Fruit fly (Drosophila melanogaster) whole organism, prepupa: ENCODE data around the gene CG33107.

Experiments used
- CG10631 ChIP-seq: fragments of 200-800 bp; sonication (Bioruptor generic); optimal IDR thresholded peaks from 2 replicates; lab custom pipeline; 2016; ENCODE audit warnings: missing biosample characterization, missing genetic modification characterization
- CG11294 ChIP-seq: fragments of 200-800 bp; sonication (Bioruptor generic); IDR thresholded peaks from 2 replicates; pipeline ENCODE4 v1.3.6; 2022; ENCODE audit warnings: missing biosample characterization, missing genetic modification characterization
- CG11762 ChIP-seq: fragments of 200-800 bp; sonication (Bioruptor generic); optimal IDR thresholded peaks from 3 replicates; lab custom pipeline; 2016; ENCODE audit warnings: missing biosample characterization, missing genetic modification characterization; ENCODE audit not compliant: insufficient read depth
- CG1621 ChIP-seq: fragments of 200-800 bp; sonication (Bioruptor generic); optimal IDR thresholded peaks from 3 replicates; lab custom pipeline; 2018; ENCODE audit warnings: missing biosample characterization, mild to moderate bottlenecking, missing genetic modification characterization
- CG16779 ChIP-seq: fragments of 200-800 bp; sonication (Bioruptor generic); optimal IDR thresholded peaks from 3 replicates; lab custom pipeline; 2017; ENCODE audit warnings: missing biosample characterization, mild to moderate bottlenecking, missing genetic modification characterization
- CG31627 ChIP-seq: fragments of 200-800 bp; sonication (Bioruptor generic); optimal IDR thresholded peaks from 3 replicates; lab custom pipeline; 2016; ENCODE audit warnings: missing biosample characterization, missing genetic modification characterization
- CG34406 ChIP-seq: fragments of 200-800 bp; sonication (Bioruptor generic); optimal IDR thresholded peaks from 3 replicates; lab custom pipeline; 2016; ENCODE audit warnings: missing biosample characterization, missing genetic modification characterization
- CG6163 ChIP-seq: fragments of 200-800 bp; sonication (Bioruptor generic); IDR thresholded peaks from 3 replicates; pipeline ENCODE4 v1.3.6; 2022; ENCODE audit warnings: missing biosample characterization, missing genetic modification characterization
- CG6276 ChIP-seq: fragments of 200-800 bp; sonication (Bioruptor generic); optimal IDR thresholded peaks from 2 replicates; lab custom pipeline; 2017; ENCODE audit warnings: missing biosample characterization, mild to moderate bottlenecking, missing genetic modification characterization
- CG6792 ChIP-seq: fragments of 200-800 bp; sonication (Bioruptor generic); optimal IDR thresholded peaks from 3 replicates; lab custom pipeline; 2016; ENCODE audit warnings: missing biosample characterization, missing genetic modification characterization
- CG6808 ChIP-seq: fragments of 200-800 bp; sonication (Bioruptor generic); optimal IDR thresholded peaks from 3 replicates; lab custom pipeline; 2017; ENCODE audit warnings: missing biosample characterization, missing genetic modification characterization, mild to moderate bottlenecking, moderate library complexity, missing genetic modification reagents
- CG6854 ChIP-seq: fragments of 200-800 bp; sonication (Bioruptor generic); optimal IDR thresholded peaks from 2 replicates; lab custom pipeline; 2017; ENCODE audit warnings: missing biosample characterization, mild to moderate bottlenecking, missing genetic modification characterization
- CG8319 ChIP-seq: fragments of 200-800 bp; sonication (Bioruptor generic); optimal IDR thresholded peaks from 3 replicates; lab custom pipeline; 2016; ENCODE audit warnings: missing biosample characterization, missing genetic modification characterization
- CG8632 ChIP-seq: fragments of 200-800 bp; sonication (Bioruptor generic); optimal IDR thresholded peaks from 3 replicates; lab custom pipeline; 2016; ENCODE audit warnings: missing biosample characterization, missing genetic modification characterization
- CG9139 ChIP-seq: fragments of 200-800 bp; sonication (Bioruptor generic); optimal IDR thresholded peaks from 3 replicates; lab custom pipeline; 2017; ENCODE audit warnings: missing biosample characterization, mild to moderate bottlenecking, missing genetic modification characterization
- Eip78C ChIP-seq: fragments of 200-800 bp; sonication (Bioruptor generic); peaks from one replicate; lab custom pipeline; 2016; ENCODE audit warnings: missing biosample characterization, missing genetic modification characterization
- Eip93F ChIP-seq: fragments of 200-800 bp; sonication (Bioruptor generic); optimal IDR thresholded peaks from 2 replicates; lab custom pipeline; 2016; ENCODE audit warnings: missing biosample characterization, mild to moderate bottlenecking, missing genetic modification characterization
- Ets21C ChIP-seq: fragments of 200-800 bp; sonication (Bioruptor generic); optimal IDR thresholded peaks from 3 replicates; lab custom pipeline; 2016; ENCODE audit warnings: missing biosample characterization, missing genetic modification characterization
- Ets96B ChIP-seq: fragments of 200-800 bp; optimal IDR thresholded peaks from 2 replicates; lab custom pipeline; 2019; ENCODE audit warnings: missing biosample characterization, mild to moderate bottlenecking, missing genetic modification characterization, moderate library complexity
- Gug ChIP-seq: fragments of 200-800 bp; sonication (Bioruptor generic); IDR thresholded peaks from 2 replicates; pipeline ENCODE4 v1.3.6; 2022; ENCODE audit warnings: missing biosample characterization, missing genetic modification characterization
- Lpt ChIP-seq: fragments of 200-800 bp; sonication (Bioruptor generic); optimal IDR thresholded peaks from 3 replicates; lab custom pipeline; 2016; ENCODE audit warnings: missing biosample characterization, missing genetic modification characterization
- Met ChIP-seq: fragments of 200-800 bp; sonication (Bioruptor generic); optimal IDR thresholded peaks from 3 replicates; lab custom pipeline; 2016; ENCODE audit warnings: missing biosample characterization, missing genetic modification characterization
- OdsH ChIP-seq: fragments of 200-800 bp; sonication (Bioruptor generic); optimal IDR thresholded peaks from 3 replicates; lab custom pipeline; 2016; ENCODE audit warnings: missing biosample characterization, missing genetic modification characterization
- Sox15 ChIP-seq: fragments of 200-800 bp; sonication (Bioruptor generic); optimal IDR thresholded peaks from 3 replicates; lab custom pipeline; 2016; ENCODE audit warnings: missing biosample characterization, missing genetic modification characterization
- achi ChIP-seq: fragments of 200-800 bp; sonication (Bioruptor generic); optimal IDR thresholded peaks from 3 replicates; lab custom pipeline; 2016; ENCODE audit warnings: missing biosample characterization, missing genetic modification characterization
- acj6 ChIP-seq: fragments of 200-800 bp; sonication (Bioruptor generic); optimal IDR thresholded peaks from 3 replicates; lab custom pipeline; 2016; ENCODE audit warnings: missing biosample characterization, missing genetic modification characterization
- cyc ChIP-seq: fragments of 200-800 bp; sonication (Bioruptor generic); optimal IDR thresholded peaks from 3 replicates; lab custom pipeline; 2016; ENCODE audit warnings: missing biosample characterization, missing genetic modification characterization
- dsx ChIP-seq: fragments of 200-800 bp; optimal IDR thresholded peaks from 3 replicates; lab custom pipeline; 2019; ENCODE audit warnings: missing biosample characterization, mild to moderate bottlenecking, missing genetic modification characterization, moderate library complexity; ENCODE audit not compliant: poor library complexity, severe bottlenecking
- eg ChIP-seq: fragments of 200-800 bp; sonication (Bioruptor generic); IDR thresholded peaks from 3 replicates; pipeline ENCODE4 v1.3.6; 2022; ENCODE audit warnings: missing biosample characterization, missing genetic modification characterization
- esn ChIP-seq: fragments of 200-800 bp; sonication (Bioruptor generic); optimal IDR thresholded peaks from 2 replicates; lab custom pipeline; 2016; ENCODE audit warnings: missing biosample characterization, mild to moderate bottlenecking, missing genetic modification characterization, moderate library complexity
- fd59A ChIP-seq: fragments of 200-800 bp; sonication (Bioruptor generic); optimal IDR thresholded peaks from 2 replicates; lab custom pipeline; 2017; ENCODE audit warnings: missing biosample characterization, mild to moderate bottlenecking, missing genetic modification characterization, missing genetic modification reagents
- fkh ChIP-seq: fragments of 200-800 bp; sonication (Bioruptor generic); optimal IDR thresholded peaks from 3 replicates; lab custom pipeline; 2017; ENCODE audit warnings: missing biosample characterization, mild to moderate bottlenecking, missing genetic modification characterization, moderate library complexity
- lz ChIP-seq: fragments of 200-800 bp; sonication (Bioruptor generic); optimal IDR thresholded peaks from 3 replicates; lab custom pipeline; 2016; ENCODE audit warnings: missing biosample characterization, missing genetic modification characterization
- salr ChIP-seq, 2 experiments: fragments of 200-800 bp; sonication (Bioruptor generic); optimal IDR thresholded peaks; 3 replicates each; lab custom pipeline; 2016 to 2018; ENCODE audit warnings: missing biosample characterization in 2 of 2, missing genetic modification characterization in 2 of 2, mild to moderate bottlenecking in 1 of 2
- ss ChIP-seq, 2 experiments: fragments of 200-800 bp; sonication (Bioruptor generic); optimal IDR thresholded peaks; 2 replicates in 1 of 2; 3 replicates in 1 of 2; lab custom pipeline; 2017 to 2018; ENCODE audit warnings: mild to moderate bottlenecking in 2 of 2, missing biosample characterization in 2 of 2, missing genetic modification characterization in 2 of 2, moderate library complexity in 1 of 2
- svp ChIP-seq: fragments of 200-800 bp; sonication (Bioruptor generic); peaks from one replicate; lab custom pipeline; 2016; ENCODE audit warnings: missing biosample characterization, missing genetic modification characterization
- topi ChIP-seq: fragments of 200-800 bp; sonication (Bioruptor generic); optimal IDR thresholded peaks from 3 replicates; lab custom pipeline; 2016; ENCODE audit warnings: missing biosample characterization, missing genetic modification characterization
- vri ChIP-seq: fragments of 200-800 bp; sonication (Bioruptor generic); optimal IDR thresholded peaks from 3 replicates; lab custom pipeline; 2016; ENCODE audit warnings: missing biosample characterization, mild to moderate bottlenecking, missing genetic modification characterization

CG33107 gene

dm6 chr3R:22584582-22584981 lies at the start of gene CG33107, which contains the start of gene CG6937:
CG33107 (minus strand) TSS chr3R:22584718.
CG6937 (plus strand) TSS chr3R:22584773.
- TF ChIP-seq CG6163 (GFP tag; lab: Robert Waterston, UW) (no peak), CG1621 (tag; lab: Kevin White, UChicago) (no peak), vri (GFP tag; lab: Kevin White, UChicago) (no peak), cyc (no peak), Eip78C (GFP tag; lab: Kevin White, UChicago) (peak; percentile 10), fkh (GFP tag; lab: Kevin White, UChicago) (peak; percentile 84)

- TF ChIP-seq Eip78C (GFP tag; lab: Kevin White, UChicago) (peak; percentile 32), dsx (GFP tag; lab: Kevin White, UChicago) (no peak), OdsH (no peak), CG9139 (GFP tag; lab: Kevin White, UChicago) (no peak), Ets21C (GFP tag; lab: Kevin White, UChicago) (no peak)
These were observed 48.5 kb upstream of the CG33107 start for dm6 chr3R:22632980-22633379.

- TF ChIP-seq CG31627 (GFP tag; lab: Kevin White, UChicago) (no peak), CG11294 (GFP tag; lab: Robert Waterston, UW) (no peak), esn (GFP tag; lab: Kevin White, UChicago) (no peak), CG1621 (tag; lab: Kevin White, UChicago) (no peak), lz (no peak), CG16779 (tag; lab: Kevin White, UChicago) (no peak), eg (GFP tag; lab: Robert Waterston, UW) (no peak), Sox15 (GFP tag; lab: Kevin White, UChicago) (no peak), Gug (no peak), fkh (GFP tag; lab: Kevin White, UChicago) (no peak), CG6276 (no peak), salr (GFP tag; optimal IDR thresholded peaks at IDR 0.05; lab: Kevin White, UChicago) (no peak), CG34406 (no peak)
These were observed 47.7 kb upstream of the CG33107 start for dm6 chr3R:22632181-22632580.

- no peak for TF ChIP-seq topi (GFP tag; lab: Kevin White, UChicago)
- TF ChIP-seq CG8319 (GFP tag; lab: Kevin White, UChicago): no peak
- peak; percentile 80 for TF ChIP-seq fkh (GFP tag; lab: Kevin White, UChicago)
- TF ChIP-seq svp: peak; percentile 59
- TF ChIP-seq vri (GFP tag; lab: Kevin White, UChicago): peak; percentile 14
These were observed 46.6 kb upstream of the CG33107 start for dm6 chr3R:22631156-22631555.

- peak; percentile 58 for TF ChIP-seq svp
- peak; percentile 14 for TF ChIP-seq esn (GFP tag; lab: Kevin White, UChicago)
- TF ChIP-seq CG6792 (GFP tag; lab: Kevin White, UChicago): no peak
- TF ChIP-seq CG8319 (GFP tag; lab: Kevin White, UChicago): no peak
These were observed 44.7 kb upstream of the CG33107 start for dm6 chr3R:22629174-22629573.

- no peak for TF ChIP-seq CG11762
- TF ChIP-seq CG8632 (GFP tag; lab: Kevin White, UChicago): peak; percentile 63
- TF ChIP-seq Gug: no peak
- TF ChIP-seq Sox15 (GFP tag; lab: Kevin White, UChicago): peak; percentile 70
- TF ChIP-seq Lpt (GFP tag; lab: Kevin White, UChicago): no peak
- TF ChIP-seq CG8319 (GFP tag; lab: Kevin White, UChicago): no peak
- peak; percentile 91 for TF ChIP-seq Met (GFP tag; lab: Kevin White, UChicago)
- peak; percentile 79 for TF ChIP-seq acj6 (GFP tag; lab: Kevin White, UChicago)
- peak; percentile 84 for TF ChIP-seq topi (GFP tag; lab: Kevin White, UChicago)
- TF ChIP-seq vri (GFP tag; lab: Kevin White, UChicago): peak; percentile 56
- no peak for TF ChIP-seq Ets96B (tag; lab: Kevin White, UChicago)
- peak; percentile 91 for TF ChIP-seq esn (GFP tag; lab: Kevin White, UChicago)
- no peak for TF ChIP-seq CG6808 (GFP tag; lab: Kevin White, UChicago)
- peak; percentile 65 for TF ChIP-seq achi
- no peak for TF ChIP-seq Eip93F (GFP tag; lab: Kevin White, UChicago)
- no peak for TF ChIP-seq dsx (GFP tag; lab: Kevin White, UChicago)
- TF ChIP-seq CG34406: peak; percentile 75
- TF ChIP-seq CG6792 (GFP tag; lab: Kevin White, UChicago): peak; percentile 72
- no peak for TF ChIP-seq salr (GFP tag; optimal IDR thresholded peaks at IDR 0.05; lab: Kevin White, UChicago)
- no peak for TF ChIP-seq CG6854 (GFP tag; lab: Kevin White, UChicago)
- no peak for TF ChIP-seq ss (GFP tag; optimal IDR thresholded peaks at IDR 0.05; lab: Kevin White, UChicago)
- TF ChIP-seq CG10631 (GFP tag; lab: Kevin White, UChicago): peak; percentile 36
- no peak for TF ChIP-seq fd59A
- no peak for TF ChIP-seq fkh (GFP tag; lab: Kevin White, UChicago)
These were observed 43.5 kb upstream of the CG33107 start for dm6 chr3R:22627936-22628513.
